Fruit fly (Drosophila melanogaster): ENCODE results near the gene Or65b.

Gene Or65b

DNA sequence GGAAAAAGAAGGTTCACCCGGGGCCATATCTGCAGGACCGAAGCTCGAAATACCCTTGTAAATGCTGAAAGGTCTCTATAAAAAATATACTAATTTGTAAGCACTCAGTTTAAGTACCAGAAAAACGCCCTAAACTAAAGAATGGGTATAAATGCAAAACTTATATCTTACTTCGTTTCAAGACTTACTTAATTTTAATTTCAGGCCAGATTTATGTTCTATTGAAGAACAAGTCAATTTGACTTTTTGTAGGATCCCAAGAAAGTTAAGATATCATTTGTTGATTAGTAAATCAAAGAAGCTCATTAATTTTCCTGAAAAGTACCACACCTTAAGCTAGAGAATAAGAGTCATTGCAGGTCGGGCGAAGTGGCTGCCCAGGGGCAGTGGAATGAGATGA lies 31.7 kb downstream of the Or65b start:
- no peak for TF ChIP-seq Ets98B (GFP tag; IDR thresholded peaks at IDR 0.05)
- peak; percentile 40 for TF ChIP-seq CG8159 (tag; optimal IDR thresholded peaks at IDR 0.05)
- TF ChIP-seq CG9948 (tag; optimal IDR thresholded peaks at IDR 0.05) = peak; percentile 14

- peak; percentile 80 for TF ChIP-seq CG4496 (GFP tag; IDR thresholded peaks at IDR 0.05)
- peak; percentile 73 for TF ChIP-seq gl (tag; optimal IDR thresholded peaks at IDR 0.05)
- TF ChIP-seq CG17806 (tag; optimal IDR thresholded peaks at IDR 0.05) = peak; percentile 84
- peak; percentile 76 for TF ChIP-seq CG12605 (GFP tag; IDR thresholded peaks at IDR 0.05)
- TF ChIP-seq CG14655 (GFP tag; optimal IDR thresholded peaks at IDR 0.05) = peak; percentile 82
- no peak for TF ChIP-seq EcR (GFP tag; optimal IDR thresholded peaks at IDR 0.05)
- TF ChIP-seq rn (GFP tag; IDR thresholded peaks at IDR 0.05) = no peak
- no peak for TF ChIP-seq CG10348 (GFP tag; IDR thresholded peaks at IDR 0.05)
- TF ChIP-seq fd96Ca (GFP tag; IDR thresholded peaks at IDR 0.05) = peak; percentile 76
- TF ChIP-seq Ets98B (GFP tag; IDR thresholded peaks at IDR 0.05) = peak; percentile 60
- peak; percentile 30 for TF ChIP-seq Snoo (tag; optimal IDR thresholded peaks at IDR 0.05)
- peak; percentile 54 for TF ChIP-seq CG32121 (GFP tag; IDR thresholded peaks at IDR 0.05)
- TF ChIP-seq CG9948 (tag; optimal IDR thresholded peaks at IDR 0.05) = peak; percentile 72
- TF ChIP-seq CG13204 (GFP tag; optimal IDR thresholded peaks at IDR 0.05) = peak; percentile 55
- TF ChIP-seq Pif1B (GFP tag; optimal IDR thresholded peaks at IDR 0.05) = peak; percentile 59
- TF ChIP-seq CG34367 (tag; optimal IDR thresholded peaks at IDR 0.05) = peak; percentile 79
- TF ChIP-seq CG15710 (tag; optimal IDR thresholded peaks at IDR 0.05) = peak; percentile 85
- peak; percentile 74 for TF ChIP-seq CG8301 (tag; optimal IDR thresholded peaks at IDR 0.05)
- peak; percentile 69 for TF ChIP-seq Pif1A (GFP tag; optimal IDR thresholded peaks at IDR 0.05)
- TF ChIP-seq CG8159 (tag; optimal IDR thresholded peaks at IDR 0.05) = peak; percentile 86
- TF ChIP-seq D1 (tag; optimal IDR thresholded peaks at IDR 0.05) = no peak
Measured at dm6 chr3L:6358501-6358900, 33.1 kb downstream of the Or65b start.

dm6 chr3L:6359205-6359604 lies 33.8 kb downstream of the Or65b start:
- TF ChIP-seq Pif1A (GFP tag; optimal IDR thresholded peaks at IDR 0.05) (peak; percentile 33), CG9948 (tag; optimal IDR thresholded peaks at IDR 0.05) (peak; percentile 74), CG12605 (GFP tag; IDR thresholded peaks at IDR 0.05) (no peak), CG8301 (tag; optimal IDR thresholded peaks at IDR 0.05) (peak; percentile 56), CG10348 (GFP tag; IDR thresholded peaks at IDR 0.05) (no peak), Pif1B (GFP tag; optimal IDR thresholded peaks at IDR 0.05) (peak; percentile 36), EcR (GFP tag; optimal IDR thresholded peaks at IDR 0.05) (no peak), D1 (tag; optimal IDR thresholded peaks at IDR 0.05) (peak; percentile 1), fd96Ca (GFP tag; IDR thresholded peaks at IDR 0.05) (0 out of 3 replicates have a peak, but pooled peaks have one; percentile 31), rn (GFP tag; IDR thresholded peaks at IDR 0.05) (no peak; the same call in 1 of the 2 replicates), CG17806 (tag; optimal IDR thresholded peaks at IDR 0.05) (peak; percentile 78), CG34367 (tag; optimal IDR thresholded peaks at IDR 0.05) (peak; percentile 22), gl (tag; optimal IDR thresholded peaks at IDR 0.05) (peak; percentile 56), CG4496 (GFP tag; IDR thresholded peaks at IDR 0.05) (peak; percentile 61; the same call in 2 of the 3 replicates), Ets98B (GFP tag; IDR thresholded peaks at IDR 0.05) (no peak), Snoo (tag; optimal IDR thresholded peaks at IDR 0.05) (peak; percentile 73), CG15710 (tag; optimal IDR thresholded peaks at IDR 0.05) (peak; percentile 74), CG32121 (GFP tag; IDR thresholded peaks at IDR 0.05) (no peak), CG13204 (GFP tag; optimal IDR thresholded peaks at IDR 0.05) (no peak), CG8159 (tag; optimal IDR thresholded peaks at IDR 0.05) (peak; percentile 85), CG14655 (GFP tag; optimal IDR thresholded peaks at IDR 0.05) (peak; percentile 74)

dm6 chr3L:6363626-6364025 lies 38.2 kb downstream of the Or65b start:
- peak; percentile 79 for TF ChIP-seq CG17806 (tag; optimal IDR thresholded peaks at IDR 0.05)
- TF ChIP-seq CG14655 (GFP tag; optimal IDR thresholded peaks at IDR 0.05) = peak; percentile 66
- TF ChIP-seq CG8159 (tag; optimal IDR thresholded peaks at IDR 0.05) = peak; percentile 84
- TF ChIP-seq gl (tag; optimal IDR thresholded peaks at IDR 0.05) = peak; percentile 68
- peak; percentile 80 for TF ChIP-seq CG15710 (tag; optimal IDR thresholded peaks at IDR 0.05)
- TF ChIP-seq Snoo (tag; optimal IDR thresholded peaks at IDR 0.05) = peak; percentile 73
- peak; percentile 77 for TF ChIP-seq CG9948 (tag; optimal IDR thresholded peaks at IDR 0.05)
- peak; percentile 57 for TF ChIP-seq Pif1B (GFP tag; optimal IDR thresholded peaks at IDR 0.05)
- TF ChIP-seq rn (GFP tag; IDR thresholded peaks at IDR 0.05) = 0 out of 2 replicates have a peak, but pooled peaks have one; percentile 12
- TF ChIP-seq CG34367 (tag; optimal IDR thresholded peaks at IDR 0.05) = peak; percentile 61
- peak; percentile 49 for TF ChIP-seq D1 (tag; optimal IDR thresholded peaks at IDR 0.05)
- TF ChIP-seq CG13204 (GFP tag; optimal IDR thresholded peaks at IDR 0.05) = no peak
- peak; percentile 75 for TF ChIP-seq CG4496 (GFP tag; IDR thresholded peaks at IDR 0.05)
- peak; percentile 66; the same call in 1 of the 3 replicates for TF ChIP-seq fd96Ca (GFP tag; IDR thresholded peaks at IDR 0.05)
- TF ChIP-seq CG8301 (tag; optimal IDR thresholded peaks at IDR 0.05) = peak; percentile 40
- TF ChIP-seq CG12605 (GFP tag; IDR thresholded peaks at IDR 0.05) = peak; percentile 68
- TF ChIP-seq Pif1A (GFP tag; optimal IDR thresholded peaks at IDR 0.05) = peak; percentile 72
- TF ChIP-seq CG10348 (GFP tag; IDR thresholded peaks at IDR 0.05) = no peak
- no peak for TF ChIP-seq CG32121 (GFP tag; IDR thresholded peaks at IDR 0.05)
- peak; percentile 61 for TF ChIP-seq Ets98B (GFP tag; IDR thresholded peaks at IDR 0.05)
- no peak for TF ChIP-seq EcR (GFP tag; optimal IDR thresholded peaks at IDR 0.05)

- TF ChIP-seq CG8159 (tag; optimal IDR thresholded peaks at IDR 0.05) (peak; percentile 81), CG17806 (tag; optimal IDR thresholded peaks at IDR 0.05) (peak; percentile 73), Pif1B (GFP tag; optimal IDR thresholded peaks at IDR 0.05) (peak; percentile 14), Ets98B (GFP tag; IDR thresholded peaks at IDR 0.05) (no peak), rn (GFP tag; IDR thresholded peaks at IDR 0.05) (no peak), CG4496 (GFP tag; IDR thresholded peaks at IDR 0.05) (peak; percentile 36; the same call in 1 of the 3 replicates), Snoo (tag; optimal IDR thresholded peaks at IDR 0.05) (peak; percentile 46), CG12605 (GFP tag; IDR thresholded peaks at IDR 0.05) (0 out of 2 replicates have a peak, but pooled peaks have one; percentile 32), CG14655 (GFP tag; optimal IDR thresholded peaks at IDR 0.05) (peak; percentile 6), CG15710 (tag; optimal IDR thresholded peaks at IDR 0.05) (peak; percentile 66), CG32121 (GFP tag; IDR thresholded peaks at IDR 0.05) (no peak), CG9948 (tag; optimal IDR thresholded peaks at IDR 0.05) (peak; percentile 48), fd96Ca (GFP tag; IDR thresholded peaks at IDR 0.05) (no peak), Pif1A (GFP tag; optimal IDR thresholded peaks at IDR 0.05) (peak; percentile 28), EcR (GFP tag; optimal IDR thresholded peaks at IDR 0.05) (no peak), D1 (tag; optimal IDR thresholded peaks at IDR 0.05) (no peak), CG34367 (tag; optimal IDR thresholded peaks at IDR 0.05) (peak; percentile 49), CG8301 (tag; optimal IDR thresholded peaks at IDR 0.05) (no peak), gl (tag; optimal IDR thresholded peaks at IDR 0.05) (no peak), CG13204 (GFP tag; optimal IDR thresholded peaks at IDR 0.05) (no peak), CG10348 (GFP tag; IDR thresholded peaks at IDR 0.05) (no peak)
Measured at dm6 chr3L:6364217-6364616, 38.8 kb downstream of the Or65b start.

All from whole organism, pupa.